Fruit fly (Drosophila melanogaster) whole organism, embryonic: ENCODE data around the gene CG5160.

ENCODE experiments used
- Atf-2 ChIP-seq: fragments of 200-800 bp; sonication (Bioruptor generic); optimal IDR thresholded peaks from 2 replicates; lab custom pipeline; 2016; ENCODE audit warnings: missing biosample characterization, missing genetic modification characterization
- CG10979 ChIP-seq: fragments of 200-800 bp; sonication (Bioruptor generic); optimal IDR thresholded peaks from 2 replicates; lab custom pipeline; 2018; ENCODE audit warnings: missing biosample characterization, mild to moderate bottlenecking, missing genetic modification characterization, moderate library complexity
- CG11696 ChIP-seq: fragments of 200-800 bp; sonication (Bioruptor generic); IDR thresholded peaks from 2 replicates; pipeline ENCODE4 v1.3.6; 2022; ENCODE audit warnings: missing biosample characterization, missing genetic modification characterization
- CG13624 ChIP-seq: fragments of 200-800 bp; sonication (Bioruptor generic); optimal IDR thresholded peaks from 2 replicates; lab custom pipeline; 2016; ENCODE audit warnings: missing biosample characterization, missing genetic modification characterization
- CG15479 ChIP-seq: fragments of 200-800 bp; sonication (Bioruptor generic); optimal IDR thresholded peaks from 3 replicates; lab custom pipeline; 2019; ENCODE audit warnings: missing biosample characterization, mild to moderate bottlenecking, missing genetic modification characterization, moderate library complexity
- CG18011 ChIP-seq: fragments of 200-800 bp; sonication (Bioruptor generic); optimal IDR thresholded peaks from 2 replicates; lab custom pipeline; 2017; ENCODE audit warnings: missing biosample characterization, missing genetic modification characterization, mild to moderate bottlenecking, moderate library complexity, missing genotype
- CG34376 ChIP-seq: fragments of 200-800 bp; sonication (Bioruptor generic); optimal IDR thresholded peaks from 2 replicates; lab custom pipeline; 2018; ENCODE audit warnings: missing biosample characterization, mild to moderate bottlenecking, missing genetic modification characterization
- CG4424 ChIP-seq: fragments of 200-800 bp; sonication (Bioruptor generic); optimal IDR thresholded peaks from 3 replicates; lab custom pipeline; 2016; ENCODE audit warnings: missing biosample characterization, missing genetic modification characterization
- CG6175 ChIP-seq: fragments of 200-800 bp; sonication (Bioruptor generic); IDR thresholded peaks from 3 replicates; pipeline ENCODE4 v1.3.6; 2022; ENCODE audit warnings: missing biosample characterization, missing genetic modification characterization
- CG6765 ChIP-seq: fragments of 200-800 bp; sonication (Bioruptor generic); optimal IDR thresholded peaks from 3 replicates; lab custom pipeline; 2017; ENCODE audit warnings: missing biosample characterization, mild to moderate bottlenecking, missing genetic modification characterization
- CG7745 ChIP-seq: fragments of 200-800 bp; sonication (Bioruptor generic); optimal IDR thresholded peaks from 2 replicates; lab custom pipeline; 2018; ENCODE audit warnings: missing biosample characterization, mild to moderate bottlenecking, missing genetic modification characterization, moderate library complexity
- CG8944 ChIP-seq: fragments of 200-800 bp; sonication (Bioruptor generic); optimal IDR thresholded peaks from 3 replicates; lab custom pipeline; 2016; ENCODE audit warnings: missing biosample characterization, missing genetic modification characterization
- CG9609 ChIP-seq: fragments of 200-800 bp; sonication (Bioruptor generic); optimal IDR thresholded peaks from 3 replicates; lab custom pipeline; 2016; ENCODE audit warnings: missing biosample characterization, missing genetic modification characterization
- D19B ChIP-seq: fragments of 200-800 bp; sonication (Bioruptor generic); optimal IDR thresholded peaks from 2 replicates; lab custom pipeline; 2017; ENCODE audit warnings: missing biosample characterization, mild to moderate bottlenecking, missing genetic modification characterization
- Doc3 ChIP-seq: fragments of 200-800 bp; sonication (Bioruptor generic); IDR thresholded peaks from 3 replicates; pipeline ENCODE4 v1.3.6; 2022; ENCODE audit warnings: missing biosample characterization, missing genetic modification characterization; ENCODE audit not compliant: partially characterized antibody
- HmgZ ChIP-seq: fragments of 200-800 bp; sonication (Bioruptor generic); optimal IDR thresholded peaks from 2 replicates; lab custom pipeline; 2018; ENCODE audit warnings: missing biosample characterization, mild to moderate bottlenecking, missing genetic modification characterization
- Hr78 ChIP-seq, 2 experiments: fragments of 200-800 bp in 1 of 2; fragments of >200 bp in 1 of 2; sonication (Bioruptor generic) in 1 of 2; optimal IDR thresholded peaks; 2 replicates each; lab custom pipeline; 2017 to 2019; ENCODE audit warnings: missing biosample characterization in 2 of 2, missing genetic modification characterization in 2 of 2, mild to moderate bottlenecking in 1 of 2, moderate library complexity in 1 of 2
- Med ChIP-seq: fragments of 200-800 bp; sonication (Bioruptor generic); peaks from one replicate; lab custom pipeline; 2016; ENCODE audit warnings: missing biosample characterization, missing genetic modification characterization, mild to moderate bottlenecking, inconsistent platforms, moderate library complexity
- Oli ChIP-seq: fragments of 200-800 bp; sonication (Bioruptor generic); optimal IDR thresholded peaks from 2 replicates; lab custom pipeline; 2018; ENCODE audit warnings: missing biosample characterization, mild to moderate bottlenecking, missing genetic modification characterization, moderate library complexity
- Pdp1 ChIP-seq, 2 experiments: fragments of 200-800 bp; sonication (Bioruptor generic); optimal IDR thresholded peaks; 3 replicates each; lab custom pipeline; 2016; ENCODE audit warnings: missing biosample characterization in 2 of 2, missing genetic modification characterization in 2 of 2, mild to moderate bottlenecking in 1 of 2, moderate library complexity in 1 of 2
- Six4 ChIP-seq: fragments of 200-800 bp; sonication (Bioruptor generic); optimal IDR thresholded peaks from 2 replicates; lab custom pipeline; 2016; ENCODE audit warnings: missing biosample characterization, missing genetic modification characterization
- ac ChIP-seq: fragments of 200-800 bp; sonication (Bioruptor generic); optimal IDR thresholded peaks from 3 replicates; lab custom pipeline; 2017; ENCODE audit warnings: missing biosample characterization, mild to moderate bottlenecking, missing genetic modification characterization
- bbx ChIP-seq: fragments of 200-800 bp; sonication (Bioruptor generic); IDR thresholded peaks from 2 replicates; pipeline ENCODE4 v1.3.6; 2022; ENCODE audit warnings: missing biosample characterization, missing genetic modification characterization; ENCODE audit not compliant: partially characterized antibody
- caup ChIP-seq: fragments of 200-800 bp; sonication (Bioruptor generic); optimal IDR thresholded peaks from 3 replicates; lab custom pipeline; 2017; ENCODE audit warnings: missing biosample characterization, mild to moderate bottlenecking, missing genetic modification characterization, moderate library complexity; ENCODE audit not compliant: severe bottlenecking
- chinmo ChIP-seq: fragments of 200-800 bp; sonication (Bioruptor generic); IDR thresholded peaks from 4 replicates; pipeline ENCODE4 v1.3.6; 2022; ENCODE audit warnings: missing biosample characterization, missing genetic modification characterization; ENCODE audit not compliant: partially characterized antibody
- croc ChIP-seq: fragments of 200-800 bp; sonication (Bioruptor generic); conservative IDR thresholded peaks from 3 replicates; pipeline ENCODE4 v1.3.6; 2022; ENCODE audit warnings: missing biosample characterization, missing genetic modification characterization
- crol ChIP-seq: fragments of 200-800 bp; sonication (Bioruptor generic); IDR thresholded peaks from 2 replicates; pipeline ENCODE4 v1.3.6; 2022; ENCODE audit warnings: missing biosample characterization, missing genetic modification characterization
- crp ChIP-seq, 2 experiments: fragments of 200-800 bp; sonication (Bioruptor generic); optimal IDR thresholded peaks; 2 replicates in 1 of 2; 3 replicates in 1 of 2; lab custom pipeline; 2017; ENCODE audit warnings: missing biosample characterization in 2 of 2, missing genetic modification characterization in 2 of 2, mild to moderate bottlenecking in 1 of 2, moderate library complexity in 1 of 2
- eve ChIP-seq, 2 experiments: fragments of >200 bp; optimal IDR thresholded peaks; 2 replicates each; lab custom pipeline; 2017; ENCODE audit warnings: missing biosample characterization in 2 of 2, missing genetic modification characterization in 2 of 2
- fd3F ChIP-seq: fragments of 200-800 bp; sonication (Bioruptor generic); optimal IDR thresholded peaks from 2 replicates; lab custom pipeline; 2018; ENCODE audit warnings: missing biosample characterization, mild to moderate bottlenecking, missing genetic modification characterization, moderate library complexity
- fu2 ChIP-seq: fragments of 200-800 bp; sonication (Bioruptor generic); optimal IDR thresholded peaks from 2 replicates; lab custom pipeline; 2016; ENCODE audit warnings: missing biosample characterization, missing genetic modification characterization
- gce ChIP-seq: fragments of 200-800 bp; sonication (Bioruptor generic); IDR thresholded peaks from 3 replicates; pipeline ENCODE4 v1.3.6; 2022; ENCODE audit warnings: missing biosample characterization, missing genetic modification characterization
- grau ChIP-seq: fragments of 200-800 bp; optimal IDR thresholded peaks from 3 replicates; lab custom pipeline; 2019; ENCODE audit warnings: missing biosample characterization, mild to moderate bottlenecking, missing genetic modification characterization, moderate library complexity
- grn ChIP-seq: fragments of 200-800 bp; sonication (Bioruptor generic); optimal IDR thresholded peaks from 3 replicates; lab custom pipeline; 2017; ENCODE audit warnings: missing biosample characterization, missing genetic modification characterization
- kni ChIP-seq: fragments of 200-800 bp; sonication (Bioruptor generic); optimal IDR thresholded peaks from 3 replicates; lab custom pipeline; 2017; ENCODE audit warnings: mild to moderate bottlenecking, missing biosample characterization, missing genetic modification reagents, missing genetic modification characterization
- lab ChIP-seq: fragments of 200-800 bp; sonication (Bioruptor generic); optimal IDR thresholded peaks from 3 replicates; lab custom pipeline; 2017; ENCODE audit warnings: missing biosample characterization, missing genetic modification characterization, mild to moderate bottlenecking, moderate library complexity, missing genetic modification reagents
- pzg ChIP-seq: fragments of 200-800 bp; sonication (Bioruptor generic); optimal IDR thresholded peaks from 3 replicates; lab custom pipeline; 2018; ENCODE audit warnings: missing biosample characterization, mild to moderate bottlenecking, missing genetic modification characterization, moderate library complexity
- ro ChIP-seq: fragments of 200-800 bp; sonication (Bioruptor generic); IDR thresholded peaks from 2 replicates; pipeline ENCODE4 v1.3.6; 2022; ENCODE audit warnings: missing biosample characterization, missing genetic modification characterization
- sens ChIP-seq: fragments of 200-800 bp; sonication (Bioruptor generic); peaks from one replicate; lab custom pipeline; 2016; ENCODE audit warnings: missing biosample characterization, missing genetic modification characterization
- sug ChIP-seq: fragments of 200-800 bp; optimal IDR thresholded peaks from 2 replicates; lab custom pipeline; 2019; ENCODE audit warnings: missing biosample characterization, mild to moderate bottlenecking, missing genetic modification characterization, moderate library complexity
- trh ChIP-seq: fragments of 200-800 bp; sonication (Bioruptor generic); optimal IDR thresholded peaks from 2 replicates; lab custom pipeline; 2016; ENCODE audit warnings: missing biosample characterization, missing genetic modification characterization

The CG5160 gene

dm6 chr2L:7431861-7432601 is 33.5 kb upstream of the CG5160 start:
- TF ChIP-seq CG34376 (GFP tag; lab: Kevin White, UChicago) (peak; percentile 56), sens (GFP tag; lab: Kevin White, UChicago) (peak; percentile 71), grn (GFP tag; lab: Kevin White, UChicago) (peak; percentile 30), eve (GFP tag; optimal IDR thresholded peaks at IDR 0.05; lab: Kevin White, UChicago) (peak in 1 of 2 experiments; percentile 23), Med (peak; percentile 1), Pdp1 (GFP tag; optimal IDR thresholded peaks at IDR 0.05; lab: Kevin White, UChicago) (peak in 1 of 2 experiments; percentile 90), Hr78 (GFP tag; optimal IDR thresholded peaks at IDR 0.05; lab: Kevin White, UChicago) (peak in 1 of 2 experiments; percentile 76), CG6175 (GFP tag; lab: Robert Waterston, UW) (no peak), trh (GFP tag; lab: Kevin White, UChicago) (no peak), sug (tag; lab: Kevin White, UChicago) (peak; percentile 32), Six4 (GFP tag; lab: Kevin White, UChicago) (no peak), chinmo (GFP tag; lab: Robert Waterston, UW) (0 out of 4 replicates have a peak, but pooled peaks have one; percentile 52)

- TF ChIP-seq crol (GFP tag; lab: Robert Waterston, UW) (no peak), kni (GFP tag; lab: Kevin White, UChicago) (no peak), D19B (GFP tag; lab: Kevin White, UChicago) (no peak), fd3F (GFP tag; lab: Kevin White, UChicago) (no peak), Oli (no peak), gce (GFP tag; lab: Robert Waterston, UW) (no peak), Atf-2 (GFP tag; lab: Kevin White, UChicago) (no peak), CG8944 (GFP tag; lab: Kevin White, UChicago) (no peak), CG4424 (GFP tag; lab: Kevin White, UChicago) (no peak), caup (GFP tag; lab: Kevin White, UChicago) (no peak), fu2 (no peak), CG13624 (GFP tag; lab: Kevin White, UChicago) (no peak), Pdp1 (GFP tag; optimal IDR thresholded peaks at IDR 0.05; lab: Kevin White, UChicago) (peak in 1 of 2 experiments; percentile 83), sens (GFP tag; lab: Kevin White, UChicago) (peak; percentile 54)
- TF ChIP-seq, all 482 proteins: peak for 2
These were observed 31.8 kb upstream of the CG5160 start for dm6 chr2L:7430313-7430712.

- TF ChIP-seq eve (GFP tag; optimal IDR thresholded peaks at IDR 0.05; lab: Kevin White, UChicago) (peak in 1 of 2 experiments; percentile 57), CG15479 (GFP tag; lab: Kevin White, UChicago) (no peak), sens (GFP tag; lab: Kevin White, UChicago) (peak; percentile 77)
These were observed 29.2 kb upstream of the CG5160 start for dm6 chr2L:7427786-7428137.

dm6 chr2L:7427067-7427785 is 28.7 kb upstream of the CG5160 start:
- TF ChIP-seq CG9609 (GFP tag; lab: Kevin White, UChicago), result no peak
- TF ChIP-seq CG18011 (GFP tag; lab: Kevin White, UChicago), result no peak
- no peak for TF ChIP-seq CG7745 (tag; lab: Kevin White, UChicago)
- no peak for TF ChIP-seq CG10979
- TF ChIP-seq crp (GFP tag; optimal IDR thresholded peaks at IDR 0.05; lab: Kevin White, UChicago), result peak in 1 of 2 experiments; percentile 29
- TF ChIP-seq CG11696 (GFP tag; lab: Robert Waterston, UW), result no peak
- TF ChIP-seq bbx (GFP tag; lab: Robert Waterston, UW), result 0 out of 2 replicates have a peak, but pooled peaks have one; percentile 7
- TF ChIP-seq HmgZ (tag; lab: Kevin White, UChicago), result peak; percentile 27
- no peak for TF ChIP-seq croc (GFP tag; lab: Robert Waterston, UW)
- TF ChIP-seq grau (tag; lab: Kevin White, UChicago), result no peak
- peak; percentile 43 for TF ChIP-seq lab (GFP tag; lab: Kevin White, UChicago)
- TF ChIP-seq ro (GFP tag; lab: Robert Waterston, UW), result no peak
- no peak for TF ChIP-seq pzg
- TF ChIP-seq ac (GFP tag; lab: Kevin White, UChicago), result no peak
- no peak for TF ChIP-seq CG6765 (GFP tag; lab: Kevin White, UChicago)
- peak in 1 of 2 experiments; percentile 99 for TF ChIP-seq Pdp1 (GFP tag; optimal IDR thresholded peaks at IDR 0.05; lab: Kevin White, UChicago)
- no peak for TF ChIP-seq Doc3
